Fruit fly (Drosophila melanogaster) whole organism, embryonic: ENCODE measurements around the gene Amacr.

Experiments used
- CG1024 ChIP-seq: fragments of 200-800 bp; sonication (Bioruptor generic); IDR thresholded peaks from 2 replicates; pipeline ENCODE4 v1.3.6; 2022; ENCODE audit warnings: missing biosample characterization, missing genetic modification characterization
- CG10267 ChIP-seq: fragments of 200-800 bp; sonication (Bioruptor generic); optimal IDR thresholded peaks from 2 replicates; lab custom pipeline; 2018; ENCODE audit warnings: missing biosample characterization, mild to moderate bottlenecking, missing genetic modification characterization, moderate library complexity
- CG10321 ChIP-seq: fragments of 200-800 bp; sonication (Bioruptor generic); IDR thresholded peaks from 2 replicates; pipeline ENCODE4 v1.3.6; 2022; ENCODE audit warnings: missing biosample characterization, missing genetic modification characterization
- CG10565 ChIP-seq: fragments of 200-800 bp; sonication (Bioruptor generic); optimal IDR thresholded peaks from 3 replicates; lab custom pipeline; 2016; ENCODE audit warnings: missing biosample characterization, mild to moderate bottlenecking, missing genetic modification characterization
- CG13296 ChIP-seq: fragments of 200-800 bp; sonication (Bioruptor generic); optimal IDR thresholded peaks from 3 replicates; lab custom pipeline; 2018; ENCODE audit warnings: missing biosample characterization, mild to moderate bottlenecking, missing genetic modification characterization
- CG13775 ChIP-seq: fragments of 200-800 bp; sonication (Bioruptor generic); optimal IDR thresholded peaks from 3 replicates; lab custom pipeline; 2017; ENCODE audit warnings: missing biosample characterization, mild to moderate bottlenecking, missing genetic modification characterization
- CG13894 ChIP-seq: fragments of 200-800 bp; sonication (Bioruptor generic); optimal IDR thresholded peaks from 3 replicates; lab custom pipeline; 2018; ENCODE audit warnings: missing biosample characterization, mild to moderate bottlenecking, missing genetic modification characterization, moderate library complexity
- CG15269 ChIP-seq: fragments of 200-800 bp; sonication (Bioruptor generic); optimal IDR thresholded peaks from 2 replicates; lab custom pipeline; 2018; ENCODE audit warnings: missing biosample characterization, mild to moderate bottlenecking, missing genetic modification characterization, moderate library complexity
- CG17568 ChIP-seq: fragments of 200-800 bp; sonication (Bioruptor generic); optimal IDR thresholded peaks from 2 replicates; lab custom pipeline; 2018; ENCODE audit warnings: missing biosample characterization, mild to moderate bottlenecking, missing genetic modification characterization, moderate library complexity
- CG18476 ChIP-seq: fragments of 200-800 bp; sonication (Bioruptor generic); optimal IDR thresholded peaks from 2 replicates; lab custom pipeline; 2016; ENCODE audit warnings: missing biosample characterization, mild to moderate bottlenecking, missing genetic modification characterization
- CG18619 ChIP-seq: fragments of 200-800 bp; sonication (Bioruptor generic); optimal IDR thresholded peaks from 3 replicates; lab custom pipeline; 2017; ENCODE audit warnings: missing biosample characterization, mild to moderate bottlenecking, missing genetic modification characterization
- CG2202 ChIP-seq: fragments of 200-800 bp; sonication (Bioruptor generic); optimal IDR thresholded peaks from 2 replicates; lab custom pipeline; 2018; ENCODE audit warnings: missing biosample characterization, mild to moderate bottlenecking, missing genetic modification characterization
- CG31441 ChIP-seq: fragments of 200-800 bp; sonication (Bioruptor generic); IDR thresholded peaks from 2 replicates; pipeline ENCODE4 v1.3.6; 2022; ENCODE audit warnings: missing biosample characterization, missing genetic modification characterization
- CG34224 ChIP-seq: fragments of 200-800 bp; sonication (Bioruptor generic); IDR thresholded peaks from 3 replicates; pipeline ENCODE4 v1.3.6; 2022; ENCODE audit warnings: missing biosample characterization, missing genetic modification characterization; ENCODE audit not compliant: partially characterized antibody
- CG34422 ChIP-seq: fragments of 200-800 bp; sonication (Bioruptor generic); IDR thresholded peaks from 3 replicates; pipeline ENCODE4 v1.3.6; 2022; ENCODE audit warnings: missing biosample characterization, missing genetic modification characterization
- CG5180 ChIP-seq: fragments of 200-800 bp; sonication (Bioruptor generic); optimal IDR thresholded peaks from 3 replicates; lab custom pipeline; 2017; ENCODE audit warnings: missing biosample characterization, missing genetic modification characterization, mild to moderate bottlenecking, moderate library complexity, missing genetic modification reagents
- CG6272 ChIP-seq: fragments of 200-800 bp; sonication (Bioruptor generic); IDR thresholded peaks from 2 replicates; pipeline ENCODE4 v1.3.6; 2022; ENCODE audit warnings: missing biosample characterization, missing genetic modification characterization
- CG6791 ChIP-seq: fragments of 200-800 bp; sonication (Bioruptor generic); IDR thresholded peaks from 3 replicates; pipeline ENCODE4 v1.3.6; 2022; ENCODE audit warnings: missing biosample characterization, missing genetic modification characterization; ENCODE audit not compliant: partially characterized antibody
- CG7556 ChIP-seq: fragments of 200-800 bp; sonication (Bioruptor generic); optimal IDR thresholded peaks from 2 replicates; lab custom pipeline; 2017; ENCODE audit warnings: missing biosample characterization, mild to moderate bottlenecking, missing genetic modification characterization
- CG8924 ChIP-seq: fragments of 200-800 bp; optimal IDR thresholded peaks from 3 replicates; lab custom pipeline; 2019; ENCODE audit warnings: missing biosample characterization, mild to moderate bottlenecking, missing genetic modification characterization, moderate library complexity
- CTCF ChIP-seq: fragments of 200-800 bp; sonication (Bioruptor generic); optimal IDR thresholded peaks from 2 replicates; lab custom pipeline; 2017; ENCODE audit warnings: missing biosample characterization, mild to moderate bottlenecking, missing genetic modification characterization, moderate library complexity
- Chrac-16 ChIP-seq: fragments of 200-800 bp; sonication (Bioruptor generic); optimal IDR thresholded peaks from 3 replicates; lab custom pipeline; 2016; ENCODE audit warnings: missing biosample characterization, missing genetic modification characterization
- Dbx ChIP-seq: fragments of 200-800 bp; sonication (Bioruptor generic); IDR thresholded peaks from 3 replicates; pipeline ENCODE4 v1.3.6; 2022; ENCODE audit warnings: missing biosample characterization, missing genetic modification characterization
- Dek ChIP-seq: fragments of 200-800 bp; sonication (Bioruptor generic); optimal IDR thresholded peaks from 3 replicates; lab custom pipeline; 2019; ENCODE audit warnings: missing biosample characterization, mild to moderate bottlenecking, missing genetic modification characterization, moderate library complexity
- E2f1 ChIP-seq: fragments of 200-800 bp; sonication (Bioruptor generic); IDR thresholded peaks from 2 replicates; pipeline ENCODE4 v1.3.6; 2022; ENCODE audit warnings: missing biosample characterization, missing genetic modification characterization
- Eip74EF ChIP-seq, 2 experiments: fragments of 200-800 bp in 1 of 2; fragments of >200 bp in 1 of 2; sonication (Bioruptor generic) in 1 of 2; optimal IDR thresholded peaks; 2 replicates each; lab custom pipeline; 2017 to 2019; ENCODE audit warnings: missing biosample characterization in 2 of 2, missing genetic modification characterization in 2 of 2, mild to moderate bottlenecking in 1 of 2, moderate library complexity in 1 of 2
- Ets97D ChIP-seq: fragments of 200-800 bp; sonication (Bioruptor generic); optimal IDR thresholded peaks from 3 replicates; lab custom pipeline; 2016; ENCODE audit warnings: missing biosample characterization, missing genetic modification characterization
- Fer1 ChIP-seq: fragments of 200-800 bp; sonication (Bioruptor generic); optimal IDR thresholded peaks from 2 replicates; lab custom pipeline; 2017; ENCODE audit warnings: missing biosample characterization, mild to moderate bottlenecking, missing genetic modification characterization
- Hand ChIP-seq: fragments of 200-800 bp; sonication (Bioruptor generic); optimal IDR thresholded peaks from 2 replicates; lab custom pipeline; 2017; ENCODE audit warnings: mild to moderate bottlenecking, missing biosample characterization, missing genetic modification reagents, missing genetic modification characterization
- Lhr ChIP-seq: fragments of 200-800 bp; sonication (Bioruptor generic); optimal IDR thresholded peaks from 3 replicates; lab custom pipeline; 2017; ENCODE audit warnings: mild to moderate bottlenecking, missing biosample characterization, missing genetic modification reagents, missing genetic modification characterization
- Neu2 ChIP-seq: fragments of 200-800 bp; sonication (Bioruptor generic); optimal IDR thresholded peaks from 3 replicates; lab custom pipeline; 2016; ENCODE audit warnings: missing biosample characterization, missing genetic modification characterization, borderline replicate concordance
- Rx ChIP-seq: fragments of 200-800 bp; sonication (Bioruptor generic); IDR thresholded peaks from 2 replicates; pipeline ENCODE4 v1.3.6; 2022; ENCODE audit warnings: missing biosample characterization, missing genetic modification characterization
- Usf ChIP-seq: fragments of 200-800 bp; sonication (Bioruptor generic); optimal IDR thresholded peaks from 2 replicates; lab custom pipeline; 2017; ENCODE audit warnings: missing genotype, missing biosample characterization, missing genetic modification characterization
- bowl ChIP-seq: fragments of 200-800 bp; sonication (Bioruptor generic); IDR thresholded peaks from 2 replicates; pipeline ENCODE4 v1.3.6; 2022; ENCODE audit warnings: missing biosample characterization, missing genetic modification characterization
- chinmo ChIP-seq: fragments of 200-800 bp; sonication (Bioruptor generic); IDR thresholded peaks from 4 replicates; pipeline ENCODE4 v1.3.6; 2022; ENCODE audit warnings: missing biosample characterization, missing genetic modification characterization; ENCODE audit not compliant: partially characterized antibody
- chn ChIP-seq: fragments of 200-800 bp; sonication (Bioruptor generic); optimal IDR thresholded peaks from 2 replicates; lab custom pipeline; 2016; ENCODE audit warnings: missing biosample characterization, missing genetic modification characterization
- danr ChIP-seq: fragments of 200-800 bp; sonication (Bioruptor generic); IDR thresholded peaks from 2 replicates; pipeline ENCODE4 v1.3.6; 2022; ENCODE audit warnings: missing biosample characterization, missing genetic modification characterization
- fd96Cb ChIP-seq: fragments of 200-800 bp; sonication (Bioruptor generic); optimal IDR thresholded peaks from 2 replicates; lab custom pipeline; 2018; ENCODE audit warnings: missing biosample characterization, mild to moderate bottlenecking, missing genetic modification characterization, moderate library complexity
- hkb ChIP-seq, 2 experiments: fragments of 200-800 bp in 1 of 2; fragments of >200 bp in 1 of 2; sonication (Bioruptor generic) in 1 of 2; IDR thresholded peaks in 1 of 2; optimal IDR thresholded peaks in 1 of 2; 2 replicates each; pipeline versions ENCODE4 v1.3.6 to Lab custom; 2017 to 2022; ENCODE audit warnings: missing biosample characterization in 1 of 2, missing genetic modification characterization in 1 of 2
- klu ChIP-seq: fragments of 200-800 bp; sonication (Bioruptor generic); IDR thresholded peaks from 2 replicates; pipeline ENCODE4 v1.3.6; 2022; ENCODE audit warnings: missing biosample characterization, missing genetic modification characterization
- lbe ChIP-seq: fragments of 200-800 bp; sonication (Bioruptor generic); optimal IDR thresholded peaks from 2 replicates; lab custom pipeline; 2016; ENCODE audit warnings: missing biosample characterization, mild to moderate bottlenecking, missing genetic modification characterization
- lola ChIP-seq, 3 experiments: fragments of >200 bp in 2 of 3; fragments of 200-800 bp in 1 of 3; sonication (Bioruptor generic) in 1 of 3; optimal IDR thresholded peaks; 2 replicates each; lab custom pipeline; 2017 to 2019; ENCODE audit warnings: missing biosample characterization in 3 of 3, missing genetic modification characterization in 3 of 3, mild to moderate bottlenecking in 1 of 3, moderate library complexity in 1 of 3
- odd ChIP-seq: fragments of 200-800 bp; sonication (Bioruptor generic); optimal IDR thresholded peaks from 2 replicates; lab custom pipeline; 2017; ENCODE audit warnings: missing biosample characterization, mild to moderate bottlenecking, missing genetic modification characterization
- pros ChIP-seq: fragments of 200-800 bp; sonication (Bioruptor generic); optimal IDR thresholded peaks from 3 replicates; lab custom pipeline; 2019; ENCODE audit warnings: missing biosample characterization, mild to moderate bottlenecking, missing genetic modification characterization, moderate library complexity
- pzg ChIP-seq: fragments of 200-800 bp; sonication (Bioruptor generic); optimal IDR thresholded peaks from 3 replicates; lab custom pipeline; 2018; ENCODE audit warnings: missing biosample characterization, mild to moderate bottlenecking, missing genetic modification characterization, moderate library complexity
- repo ChIP-seq: fragments of 200-800 bp; sonication (Bioruptor generic); optimal IDR thresholded peaks from 2 replicates; lab custom pipeline; 2016; ENCODE audit warnings: missing biosample characterization, missing genetic modification characterization
- slbo ChIP-seq: fragments of 200-800 bp; sonication (Bioruptor generic); IDR thresholded peaks from 2 replicates; pipeline ENCODE4 v1.3.6; 2022; ENCODE audit warnings: missing biosample characterization, missing genetic modification characterization
- twi ChIP-seq: fragments of 200-800 bp; optimal IDR thresholded peaks from 2 replicates; lab custom pipeline; 2019; ENCODE audit warnings: missing biosample characterization, mild to moderate bottlenecking, missing genetic modification characterization, moderate library complexity
- usp ChIP-seq: fragments of >200 bp; optimal IDR thresholded peaks from 2 replicates; lab custom pipeline; 2017; ENCODE audit warnings: missing biosample characterization, missing genetic modification characterization

The Amacr gene

DNA sequence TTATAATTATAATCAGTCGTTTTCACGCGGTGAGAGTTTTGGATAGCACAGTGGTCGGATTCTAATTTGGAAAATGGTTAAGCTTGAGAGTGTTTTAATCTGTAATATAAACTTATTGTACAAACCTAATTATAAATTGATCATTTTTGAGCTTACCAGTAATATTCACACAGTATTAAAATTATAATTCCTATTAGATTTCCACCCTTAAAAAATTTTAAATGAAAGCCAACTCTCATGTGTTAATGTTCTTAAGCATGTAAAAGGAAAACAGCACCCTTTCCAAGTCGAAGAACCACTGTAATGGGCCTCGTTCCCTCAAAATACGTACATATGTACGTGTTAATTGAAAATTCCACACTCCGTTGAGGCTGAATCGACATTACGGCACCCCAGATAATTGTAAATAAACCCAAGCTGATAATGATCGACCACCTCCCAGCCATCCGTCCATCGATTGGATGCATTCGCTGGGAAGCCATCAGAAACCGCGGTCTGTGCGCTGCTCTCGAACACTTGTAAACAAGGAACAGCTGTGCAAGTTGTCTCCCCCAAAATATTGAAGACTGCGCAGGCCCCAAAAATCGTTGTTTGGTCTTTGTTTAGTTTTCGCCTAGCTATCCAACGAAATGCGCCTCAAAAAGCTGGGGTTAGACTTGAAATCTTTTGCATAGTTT is 7.8 kb upstream of the Amacr start (continued):
- TF ChIP-seq Chrac-16 (GFP tag; lab: Kevin White, UChicago) (no peak), CG34224 (GFP tag; lab: Robert Waterston, UW) (no peak), CG6791 (no peak), CG15269 (tag; lab: Kevin White, UChicago) (peak; percentile 69), hkb (optimal IDR thresholded peaks at IDR 0.05; lab: Kevin White, UChicago) (no peak), hkb (GFP tag; IDR thresholded peaks at IDR 0.05; lab: Robert Waterston, UW) (peak; percentile 38; the same call in 1 of the 2 replicates), slbo (peak; percentile 66), CG34422 (no peak), Neu2 (GFP tag; lab: Kevin White, UChicago) (no peak), chinmo (no peak), CG8924 (tag; lab: Kevin White, UChicago) (peak; percentile 61), CG5180 (GFP tag; lab: Kevin White, UChicago) (no peak), CG1024 (GFP tag; lab: Robert Waterston, UW) (no peak), lola (GFP tag; optimal IDR thresholded peaks at IDR 0.05; lab: Kevin White, UChicago) (peak in 1 of 3 experiments; percentile 42), Dbx (GFP tag; lab: Robert Waterston, UW) (peak; percentile 36; the same call in 1 of the 3 replicates), Usf (no peak), CG10565 (no peak), Fer1 (GFP tag; lab: Kevin White, UChicago) (peak; percentile 31), CG10267 (tag; lab: Kevin White, UChicago) (peak; percentile 27), CG18476 (GFP tag; lab: Kevin White, UChicago) (peak; percentile 10), CG10321 (GFP tag; lab: Robert Waterston, UW) (no peak), CTCF (GFP tag; lab: Kevin White, UChicago) (no peak), Lhr (GFP tag; lab: Kevin White, UChicago) (no peak), CG6272 (GFP tag; lab: Robert Waterston, UW) (0 out of 2 replicates have a peak, but pooled peaks have one; percentile 34), CG13296 (GFP tag; lab: Kevin White, UChicago) (peak; percentile 19), Dek (tag; lab: Kevin White, UChicago) (peak; percentile 43), twi (tag; lab: Kevin White, UChicago) (no peak), CG17568 (GFP tag; lab: Kevin White, UChicago) (no peak), lbe (GFP tag; lab: Kevin White, UChicago) (peak; percentile 42), Rx (no peak), CG2202 (tag; lab: Kevin White, UChicago) (no peak), danr (GFP tag; lab: Robert Waterston, UW) (no peak), usp (GFP tag; lab: Kevin White, UChicago) (no peak), CG18619 (GFP tag; lab: Kevin White, UChicago) (no peak), CG13894 (tag; lab: Kevin White, UChicago) (no peak), pzg (no peak), CG31441 (GFP tag; lab: Robert Waterston, UW) (peak; percentile 48; the same call in 1 of the 2 replicates), odd (GFP tag; lab: Kevin White, UChicago) (peak; percentile 1), pros (GFP tag; lab: Kevin White, UChicago) (no peak), Ets97D (GFP tag; lab: Kevin White, UChicago) (no peak), CG7556 (GFP tag; lab: Kevin White, UChicago) (peak; percentile 26), fd96Cb (tag; lab: Kevin White, UChicago) (peak; percentile 45), Hand (peak; percentile 36), repo (no peak), E2f1 (0 out of 2 replicates have a peak, but pooled peaks have one; percentile 8), chn (GFP tag; lab: Kevin White, UChicago) (peak; percentile 25), bowl (GFP tag; lab: Robert Waterston, UW) (no peak), Eip74EF (GFP tag; optimal IDR thresholded peaks at IDR 0.05; lab: Kevin White, UChicago) (peak in 1 of 2 experiments; percentile 9), klu (GFP tag; lab: Robert Waterston, UW) (no peak), CG13775 (GFP tag; lab: Kevin White, UChicago) (peak; percentile 22)
